Worm (Caenorhabditis elegans) whole organism, dauer: ENCODE results near the gene kvs-1.
"Not testable (repeated sequence)": the region's sequence is repeated elsewhere in the genome, so short reads cannot be mapped to it uniquely, and the experiment has no call there.

Source experiments
- unc-62 ChIP-seq: sonication (generic microtip); optimal IDR thresholded peaks from 2 replicates; lab custom pipeline; 2017; ENCODE audit warnings: missing biosample characterization, missing genetic modification reagents, missing genetic modification characterization

Gene kvs-1

ce11 chrX:7710187-7710586, 3.3 kb upstream of the kvs-1 start:
- no peak for TF ChIP-seq unc-62 (GFP tag; lab: Kevin White, UChicago)

ce11 chrX:7703863-7704262, 3.1 kb downstream of the kvs-1 start:
- no peak for TF ChIP-seq unc-62 (GFP tag; lab: Kevin White, UChicago)

- no peak for TF ChIP-seq unc-62 (GFP tag; lab: Kevin White, UChicago)
Observed at ce11 chrX:7689570-7689969, 17.4 kb downstream of the kvs-1 start.

- no peak for TF ChIP-seq unc-62 (GFP tag; lab: Kevin White, UChicago)
Observed at ce11 chrX:7689119-7689518, 17.8 kb downstream of the kvs-1 start, which contains the start of gene clik-2. Gene clik-2 (minus strand): TSS chrX:7689219.

ce11 chrX:7681965-7682946, 24.7 kb downstream of the kvs-1 start, which contains the start of gene unc-18:
Gene unc-18 (plus strand): TSS chrX:7682896.
- no peak for TF ChIP-seq unc-62 (GFP tag; lab: Kevin White, UChicago)

- no peak for TF ChIP-seq unc-62 (GFP tag; lab: Kevin White, UChicago)
Observed at ce11 chrX:7680545-7681330, 26.2 kb downstream of the kvs-1 start, which contains the start of gene stn-2. Gene stn-2 (minus strand): TSS chrX:7680619.

ce11 chrX:7679835-7680234, 27.1 kb downstream of the kvs-1 start:
- TF ChIP-seq unc-62 (GFP tag; lab: Kevin White, UChicago) = no peak

- TF ChIP-seq unc-62 (GFP tag; lab: Kevin White, UChicago) = no peak
Observed at ce11 chrX:7678437-7679139, 28.3 kb downstream of the kvs-1 start.

ce11 chrX:7674871-7675270, 32.1 kb downstream of the kvs-1 start:
- TF ChIP-seq unc-62 (GFP tag; lab: Kevin White, UChicago) = no peak

- no peak for TF ChIP-seq unc-62 (GFP tag; lab: Kevin White, UChicago)
Observed at ce11 chrX:7672693-7673092, 34.2 kb downstream of the kvs-1 start, which contains the start of gene F27D9.2. Gene F27D9.2 (plus strand): TSS chrX:7672993.

ce11 chrX:7670655-7671054, 36.3 kb downstream of the kvs-1 start, which contains the start of gene F27D9.7:
Gene F27D9.7 (minus strand): TSS chrX:7670755.
- no peak for TF ChIP-seq unc-62 (GFP tag; lab: Kevin White, UChicago)

ce11 chrX:7667394-7668089, 39.4 kb downstream of the kvs-1 start, which contains the start of gene F27D9.13:
Gene F27D9.13 (minus strand): TSS chrX:7667444.
- TF ChIP-seq unc-62 (GFP tag; lab: Kevin White, UChicago) = no peak

- no peak for TF ChIP-seq unc-62 (GFP tag; lab: Kevin White, UChicago)
Observed at ce11 chrX:7665401-7665800, 41.5 kb downstream of the kvs-1 start.

- not testable (repeated sequence) for TF ChIP-seq unc-62 (GFP tag; lab: Kevin White, UChicago)
Observed at ce11 chrX:7664819-7665218, 42.1 kb downstream of the kvs-1 start, which contains the start of gene dhs-29. Gene dhs-29 (minus strand): TSS chrX:7664919.
